Worm (Caenorhabditis elegans) whole organism, midembryonic: ENCODE results near the gene F08F8.10.

Experiments used
- flt-1 ChIP-seq: fragments of 200-800 bp; sonication (Bioruptor generic); IDR thresholded peaks from 2 replicates; pipeline ENCODE4 v1.3.6; 2022; ENCODE audit warnings: missing genetic modification characterization, missing compliant biosample characterization
- ref-1 ChIP-seq: fragments of 200-800 bp; sonication (Bioruptor generic); conservative IDR thresholded peaks from 2 replicates; pipeline ENCODE4 v1.3.6; 2022; ENCODE audit warnings: missing genetic modification reagents, missing genetic modification characterization, missing compliant biosample characterization
- tab-1 ChIP-seq: fragments of 200-800 bp; sonication (Bioruptor generic); IDR thresholded peaks from 2 replicates; pipeline ENCODE4 v1.3.6; 2022; ENCODE audit warnings: missing genetic modification characterization, missing compliant biosample characterization
- ztf-23 ChIP-seq: fragments of 200-800 bp; sonication (Bioruptor generic); IDR thresholded peaks from 2 replicates; pipeline ENCODE4 v1.3.6; 2022; ENCODE audit warnings: missing genetic modification reagents, missing genetic modification characterization, missing compliant biosample characterization
- ztf-29 ChIP-seq: fragments of 200-800 bp; sonication (Bioruptor generic); IDR thresholded peaks from 2 replicates; pipeline ENCODE4 v1.3.6; 2022; ENCODE audit warnings: missing genetic modification reagents, missing genetic modification characterization, missing compliant biosample characterization

DNA sequence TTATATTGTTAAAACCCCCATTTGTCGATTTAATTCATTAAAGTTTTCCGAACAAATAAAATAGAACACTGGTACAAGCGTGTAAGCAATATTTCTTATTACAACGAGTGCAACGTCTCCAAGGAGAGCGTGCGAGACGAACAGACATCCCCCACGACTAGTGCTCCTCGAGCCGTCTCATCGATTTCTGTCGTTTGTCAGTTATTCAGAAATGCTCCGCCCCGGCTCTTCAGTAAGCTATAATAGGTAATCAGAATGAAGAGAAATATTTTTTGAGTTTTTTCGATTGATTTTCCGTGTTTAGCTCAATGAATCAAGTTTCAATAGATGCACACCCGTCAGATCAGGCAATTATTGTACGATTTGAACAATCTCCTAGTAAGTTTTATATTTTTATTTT is 18.5 kb downstream of the F08F8.10 start, which contains the start of gene kap-1:
- TF ChIP-seq flt-1 (GFP tag; lab: Robert Waterston, UW) (no peak), ztf-23 (GFP tag; lab: Robert Waterston, UW) (no peak), tab-1 (GFP tag; lab: Robert Waterston, UW) (no peak), ref-1 (GFP tag; lab: Robert Waterston, UW) (no peak), ztf-29 (GFP tag; lab: Robert Waterston, UW) (no peak)
